Worm (Caenorhabditis elegans): Measurements from ENCODE around the gene F18A11.5.

DNA sequence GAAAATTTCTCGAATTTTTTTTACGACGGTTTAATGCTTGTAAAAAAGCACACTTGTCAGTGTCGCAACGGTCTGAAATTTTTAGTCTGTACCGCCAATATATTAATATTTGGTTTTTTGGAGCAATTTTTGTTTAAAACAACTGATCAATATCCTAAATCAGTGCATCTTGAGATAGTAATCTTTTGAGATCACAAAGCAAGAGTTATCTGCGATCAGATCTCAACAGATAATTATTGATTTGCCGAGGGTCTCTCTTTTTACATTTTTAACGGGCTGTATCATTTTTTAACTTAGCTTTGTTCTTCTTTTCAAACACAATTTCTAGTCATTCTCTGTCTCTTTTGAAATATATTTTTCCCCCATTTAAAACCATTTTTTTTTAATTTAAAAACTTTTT lies 48.9 kb downstream of the F18A11.5 start:
- TF ChIP-seq W03F9.2 (tag; optimal IDR thresholded peaks at IDR 0.05) (no peak), him-1 (tag; optimal IDR thresholded peaks at IDR 0.05) (no peak), dao-5 (tag; optimal IDR thresholded peaks at IDR 0.05) (no peak)

Measured in whole organism, L4/young adult.